Worm (Caenorhabditis elegans): Measurements from ENCODE around the gene glb-4.

Gene glb-4

DNA sequence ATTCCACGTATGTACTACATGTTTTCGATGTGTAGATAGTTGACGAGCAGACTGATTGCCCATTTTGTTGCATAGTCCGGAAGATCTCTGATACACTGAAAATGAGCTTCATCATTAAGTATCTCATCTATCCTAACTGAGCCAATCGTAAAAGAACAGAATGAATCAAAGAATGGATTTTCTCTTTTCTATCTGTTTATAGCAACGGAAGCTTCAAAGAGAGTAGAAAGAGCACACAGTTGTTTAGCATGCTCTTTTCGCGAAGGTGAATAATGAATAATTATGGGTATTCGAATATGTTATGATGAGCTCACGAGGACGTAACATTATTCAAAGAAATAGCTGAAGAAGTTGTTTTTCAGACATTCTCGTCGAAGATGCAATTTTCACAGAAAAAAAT, at the start of gene glb-4:
Gene glb-4, minus strand, starts transcription at position 101 of the 400 bp plus-strand sequence.
- no peak for TF ChIP-seq R02D3.7 (tag; optimal IDR thresholded peaks at IDR 0.05)
- TF ChIP-seq nhr-6 (tag; optimal IDR thresholded peaks at IDR 0.05) = no peak
- no peak for TF ChIP-seq elt-1 (tag; optimal IDR thresholded peaks at IDR 0.05)
- no peak for TF ChIP-seq ztf-11 (tag; optimal IDR thresholded peaks at IDR 0.05)
- TF ChIP-seq mdl-1 (tag; optimal IDR thresholded peaks at IDR 0.05) = no peak
- no peak for TF ChIP-seq lin-13 (GFP tag; optimal IDR thresholded peaks at IDR 0.05)
- TF ChIP-seq nhr-25 (tag; optimal IDR thresholded peaks at IDR 0.05) = no peak
- no peak for TF ChIP-seq nhr-23 (tag; optimal IDR thresholded peaks at IDR 0.05)
- TF ChIP-seq crh-2 (tag; optimal IDR thresholded peaks at IDR 0.05) = no peak
- TF ChIP-seq alr-1 (tag; optimal IDR thresholded peaks at IDR 0.05) = no peak
- TF ChIP-seq lin-39 (tag; optimal IDR thresholded peaks at IDR 0.05) = no peak
- no peak for TF ChIP-seq skn-1 (tag; optimal IDR thresholded peaks at IDR 0.05)
- no peak for TF ChIP-seq zag-1 (tag; optimal IDR thresholded peaks at IDR 0.05)
- TF ChIP-seq nhr-237 (tag; optimal IDR thresholded peaks at IDR 0.05) = no peak
- TF ChIP-seq aly-2 (tag; optimal IDR thresholded peaks at IDR 0.05) = no peak
- TF ChIP-seq egl-27 (tag; optimal IDR thresholded peaks at IDR 0.05) = no peak
- TF ChIP-seq nhr-129 (tag; optimal IDR thresholded peaks at IDR 0.05) = no peak
- TF ChIP-seq F13H6.1 (tag; optimal IDR thresholded peaks at IDR 0.05) = no peak

DNA sequence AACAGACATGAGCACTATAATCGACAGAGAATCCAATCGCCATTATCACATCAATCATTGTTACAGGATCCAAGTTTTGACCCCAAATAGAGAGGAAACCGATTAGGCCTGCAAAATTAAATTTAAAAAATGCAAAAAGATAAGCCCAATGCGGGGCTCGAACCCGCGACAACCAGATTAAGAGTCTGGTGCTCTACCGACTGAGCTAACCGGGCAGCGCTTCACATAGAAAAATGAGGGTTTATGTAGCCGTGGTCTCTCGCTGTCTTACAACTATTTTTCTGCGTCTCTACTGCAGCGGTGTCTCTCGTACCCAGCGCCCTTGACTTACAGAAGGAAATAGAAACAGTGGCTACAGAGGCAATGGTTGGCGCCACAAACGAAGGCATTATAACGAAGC, 46.7 kb upstream of the glb-4 start:
- TF ChIP-seq ceh-82 (tag; optimal IDR thresholded peaks at IDR 0.05) = no peak
- TF ChIP-seq nhr-21 (tag; optimal IDR thresholded peaks at IDR 0.05) = peak; percentile 8
- TF ChIP-seq lsy-2 (tag; optimal IDR thresholded peaks at IDR 0.05) = peak; percentile 45 to 49
- TF ChIP-seq nhr-129 (tag; optimal IDR thresholded peaks at IDR 0.05) = peak; percentile 67
- peak; percentile 58 for TF ChIP-seq snpc-4 (tag; optimal IDR thresholded peaks at IDR 0.05)
- TF ChIP-seq ama-1 (optimal IDR thresholded peaks at IDR 0.05) = no peak
- no peak for TF ChIP-seq nhr-10 (tag; optimal IDR thresholded peaks at IDR 0.05)
- peak; percentile 45 for TF ChIP-seq lin-11 (tag; optimal IDR thresholded peaks at IDR 0.05)
- TF ChIP-seq nhr-23 (tag; optimal IDR thresholded peaks at IDR 0.05) = no peak
- peak; percentile 45 for TF ChIP-seq sma-3 (GFP tag; optimal IDR thresholded peaks at IDR 0.05)
- TF ChIP-seq fos-1 (tag; optimal IDR thresholded peaks at IDR 0.05) = peak; percentile 38
- TF ChIP-seq elt-3 (tag; optimal IDR thresholded peaks at IDR 0.05) = no peak
- TF ChIP-seq lin-13 (GFP tag; optimal IDR thresholded peaks at IDR 0.05) = peak; percentile 30
- no peak for TF ChIP-seq mab-5 (tag; optimal IDR thresholded peaks at IDR 0.05)
- no peak for TF ChIP-seq blmp-1 (tag; optimal IDR thresholded peaks at IDR 0.05; ENCODE audit: insufficient read depth)
- peak; percentile 57 for TF ChIP-seq gmeb-1 (tag; optimal IDR thresholded peaks at IDR 0.05)
- no peak for TF ChIP-seq nhr-237 (tag; optimal IDR thresholded peaks at IDR 0.05)
- peak; percentile 27 for TF ChIP-seq unc-55 (GFP tag; optimal IDR thresholded peaks at IDR 0.05)
- peak; percentile 31 for TF ChIP-seq crh-2 (tag; optimal IDR thresholded peaks at IDR 0.05)
- peak; percentile 28 for TF ChIP-seq nhr-25 (tag; optimal IDR thresholded peaks at IDR 0.05)
- TF ChIP-seq lin-39 (tag; optimal IDR thresholded peaks at IDR 0.05) = no peak
- TF ChIP-seq C34F6.9 (tag; optimal IDR thresholded peaks at IDR 0.05) = peak; percentile 28

DNA sequence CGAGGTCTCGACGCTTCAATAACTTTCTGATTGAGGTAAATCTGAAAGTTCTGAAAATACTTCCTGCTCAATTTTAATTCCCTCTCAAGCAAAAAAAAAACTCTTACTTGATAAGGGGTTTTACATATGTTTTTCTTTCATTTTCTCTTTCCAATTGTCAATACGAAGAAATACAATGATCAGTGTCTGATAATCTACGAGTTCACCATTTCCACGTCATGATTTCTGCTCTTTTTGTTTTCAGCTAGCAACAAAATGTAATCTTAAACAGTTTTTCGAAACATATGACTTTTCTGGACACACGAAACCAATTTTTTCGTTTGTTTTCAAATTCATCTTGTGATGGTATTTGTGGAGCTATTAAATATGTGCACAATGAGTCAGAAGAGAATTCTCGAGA, 45.2 kb upstream of the glb-4 start:
- TF ChIP-seq crh-2 (tag; optimal IDR thresholded peaks at IDR 0.05) (peak; percentile 9), nhr-6 (tag; optimal IDR thresholded peaks at IDR 0.05) (no peak)

DNA sequence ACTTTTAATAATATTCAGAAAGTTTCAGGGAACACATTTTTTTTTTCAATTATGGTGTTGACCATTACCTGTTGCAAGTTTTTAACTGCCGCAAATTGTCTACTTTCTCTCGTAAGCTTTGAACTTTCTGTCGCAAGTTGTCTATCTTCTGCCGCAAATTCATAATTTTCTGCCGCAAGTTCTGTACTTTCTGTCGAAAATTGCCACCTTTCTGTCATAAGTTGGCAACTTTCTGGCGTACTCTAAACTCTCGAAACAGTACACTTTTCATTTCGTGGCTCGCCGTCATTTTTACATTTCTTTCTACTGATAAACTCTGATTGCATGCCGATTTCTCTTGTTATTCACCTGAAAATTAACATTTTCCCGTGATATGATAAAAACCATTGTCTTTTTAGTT, 44.4 kb upstream of the glb-4 start:
- TF ChIP-seq blmp-1 (tag; optimal IDR thresholded peaks at IDR 0.05; ENCODE audit: insufficient read depth) (no peak), ceh-16 (tag; optimal IDR thresholded peaks at IDR 0.05) (no peak), fos-1 (tag; optimal IDR thresholded peaks at IDR 0.05) (peak; percentile 8), nhr-21 (tag; optimal IDR thresholded peaks at IDR 0.05) (no peak), F13H6.1 (tag; optimal IDR thresholded peaks at IDR 0.05) (no peak)

ce11 chrII:11154957-11155356, 44.0 kb upstream of the glb-4 start:
- peak; percentile 14 for TF ChIP-seq crh-2 (tag; optimal IDR thresholded peaks at IDR 0.05)
- no peak for TF ChIP-seq C34F6.9 (tag; optimal IDR thresholded peaks at IDR 0.05)
- no peak for TF ChIP-seq nhr-129 (tag; optimal IDR thresholded peaks at IDR 0.05)
- no peak for TF ChIP-seq nhr-23 (tag; optimal IDR thresholded peaks at IDR 0.05)
- no peak for TF ChIP-seq nhr-10 (tag; optimal IDR thresholded peaks at IDR 0.05)

ce11 chrII:11153800-11154199, 42.8 kb upstream of the glb-4 start:
- TF ChIP-seq mdl-1 (tag; optimal IDR thresholded peaks at IDR 0.05) (no peak), alr-1 (tag; optimal IDR thresholded peaks at IDR 0.05) (no peak), fos-1 (tag; optimal IDR thresholded peaks at IDR 0.05) (peak; percentile 68), blmp-1 (tag; optimal IDR thresholded peaks at IDR 0.05; ENCODE audit: insufficient read depth) (peak; percentile 13)

Data from whole organism, L2 larva.